Fruit fly (Drosophila melanogaster) whole organism, embryonic: ENCODE data around the gene CG4733.

Experiments used
- Abd-B ChIP-seq: fragments of 200-800 bp; sonication (Bioruptor generic); optimal IDR thresholded peaks from 2 replicates; lab custom pipeline; 2018; ENCODE audit warnings: missing biosample characterization, mild to moderate bottlenecking, missing genetic modification characterization, moderate library complexity
- Ada2b ChIP-seq: fragments of 200-800 bp; sonication (Bioruptor generic); IDR thresholded peaks from 2 replicates; pipeline ENCODE4 v1.3.6; 2022; ENCODE audit warnings: missing biosample characterization, missing genetic modification characterization
- Atf-2 ChIP-seq: fragments of 200-800 bp; sonication (Bioruptor generic); optimal IDR thresholded peaks from 2 replicates; lab custom pipeline; 2016; ENCODE audit warnings: missing biosample characterization, missing genetic modification characterization
- Atf6 ChIP-seq: fragments of 200-800 bp; sonication (Bioruptor generic); IDR thresholded peaks from 2 replicates; pipeline ENCODE4 v1.3.6; 2022; ENCODE audit warnings: missing biosample characterization, missing genetic modification characterization
- Awh ChIP-seq: fragments of 200-800 bp; sonication (Bioruptor generic); IDR thresholded peaks from 2 replicates; pipeline ENCODE4, ENCODE4 v1.3.6; 2022; ENCODE audit warnings: missing biosample characterization, missing genetic modification characterization
- Blimp-1 ChIP-seq: fragments of 200-800 bp; sonication (Bioruptor generic); optimal IDR thresholded peaks from 3 replicates; lab custom pipeline; 2018; ENCODE audit warnings: missing biosample characterization, missing genetic modification characterization, mild to moderate bottlenecking, moderate library complexity, missing genetic modification reagents
- CG10979 ChIP-seq: fragments of 200-800 bp; sonication (Bioruptor generic); optimal IDR thresholded peaks from 2 replicates; lab custom pipeline; 2018; ENCODE audit warnings: missing biosample characterization, mild to moderate bottlenecking, missing genetic modification characterization, moderate library complexity
- CG16863 ChIP-seq: fragments of 200-800 bp; sonication (Bioruptor generic); optimal IDR thresholded peaks from 3 replicates; lab custom pipeline; 2016; ENCODE audit warnings: missing biosample characterization, missing genetic modification characterization
- CG17186 ChIP-seq: fragments of 200-800 bp; sonication (Bioruptor generic); optimal IDR thresholded peaks from 3 replicates; lab custom pipeline; 2017; ENCODE audit warnings: missing biosample characterization, missing genetic modification reagents, missing genetic modification characterization
- CG17612 ChIP-seq: fragments of 200-800 bp; sonication (Bioruptor generic); IDR thresholded peaks from 2 replicates; pipeline ENCODE4 v1.3.6; 2022; ENCODE audit warnings: missing biosample characterization, missing genetic modification characterization
- CG2202 ChIP-seq: fragments of 200-800 bp; sonication (Bioruptor generic); optimal IDR thresholded peaks from 2 replicates; lab custom pipeline; 2018; ENCODE audit warnings: missing biosample characterization, mild to moderate bottlenecking, missing genetic modification characterization
- CG2712 ChIP-seq: fragments of 200-800 bp; optimal IDR thresholded peaks from 3 replicates; lab custom pipeline; 2019; ENCODE audit warnings: missing biosample characterization, mild to moderate bottlenecking, missing genetic modification characterization, moderate library complexity
- CG32532 ChIP-seq: fragments of 200-800 bp; sonication (Bioruptor generic); IDR thresholded peaks from 2 replicates; pipeline ENCODE4 v1.3.6; 2022; ENCODE audit warnings: missing biosample characterization, missing genetic modification characterization
- CG32767 ChIP-seq: fragments of 200-800 bp; sonication (Bioruptor generic); IDR thresholded peaks from 2 replicates; pipeline ENCODE4 v1.3.6; 2022; ENCODE audit warnings: missing biosample characterization, missing genetic modification characterization
- CG33213 ChIP-seq: fragments of 200-800 bp; sonication (Bioruptor generic); optimal IDR thresholded peaks from 3 replicates; lab custom pipeline; 2016; ENCODE audit warnings: missing biosample characterization, missing genetic modification characterization
- CG4282 ChIP-seq: fragments of 200-800 bp; sonication (Bioruptor generic); optimal IDR thresholded peaks from 2 replicates; lab custom pipeline; 2016; ENCODE audit warnings: missing biosample characterization, missing genetic modification characterization
- CG7987 ChIP-seq: fragments of 200-800 bp; sonication (Bioruptor generic); optimal IDR thresholded peaks from 2 replicates; lab custom pipeline; 2018; ENCODE audit warnings: missing biosample characterization, mild to moderate bottlenecking, missing genetic modification characterization, moderate library complexity
- CG8290 ChIP-seq, 3 experiments: fragments of 200-800 bp; sonication (Bioruptor generic); optimal IDR thresholded peaks; 2 replicates each; lab custom pipeline; 2016 to 2019; ENCODE audit warnings: missing biosample characterization in 3 of 3, missing genetic modification characterization in 3 of 3, mild to moderate bottlenecking in 2 of 3, moderate library complexity in 1 of 3
- CG8765 ChIP-seq: fragments of 200-800 bp; sonication (Bioruptor generic); IDR thresholded peaks from 2 replicates; pipeline ENCODE4 v1.3.6; 2022; ENCODE audit warnings: missing biosample characterization, missing genetic modification characterization
- CkIIα-i1 ChIP-seq: fragments of 200-800 bp; sonication (Bioruptor generic); IDR thresholded peaks from 2 replicates; pipeline ENCODE4 v1.3.6; 2022; ENCODE audit warnings: missing biosample characterization, missing genetic modification characterization
- CoRest ChIP-seq: fragments of 200-800 bp; sonication (Bioruptor generic); optimal IDR thresholded peaks from 3 replicates; lab custom pipeline; 2018; ENCODE audit warnings: missing biosample characterization, mild to moderate bottlenecking, missing genetic modification characterization, moderate library complexity
- E2f1 ChIP-seq: fragments of 200-800 bp; sonication (Bioruptor generic); IDR thresholded peaks from 2 replicates; pipeline ENCODE4 v1.3.6; 2022; ENCODE audit warnings: missing biosample characterization, missing genetic modification characterization
- Gug ChIP-seq: fragments of 200-800 bp; sonication (Bioruptor generic); IDR thresholded peaks from 4 replicates; pipeline ENCODE4 v1.3.6; 2022; ENCODE audit warnings: missing biosample characterization, missing genetic modification characterization
- H2.0 ChIP-seq: fragments of 200-800 bp; sonication (Bioruptor generic); IDR thresholded peaks from 2 replicates; pipeline ENCODE4 v1.3.6; 2022; ENCODE audit warnings: missing biosample characterization, missing genetic modification characterization
- Neu2 ChIP-seq: fragments of 200-800 bp; sonication (Bioruptor generic); optimal IDR thresholded peaks from 3 replicates; lab custom pipeline; 2016; ENCODE audit warnings: missing biosample characterization, missing genetic modification characterization, borderline replicate concordance
- Rfx ChIP-seq: fragments of 200-800 bp; sonication (Bioruptor generic); IDR thresholded peaks from 2 replicates; pipeline ENCODE4 v1.3.6; 2022; ENCODE audit warnings: missing biosample characterization, missing genetic modification characterization
- Tbp ChIP-seq: fragments of >200 bp; optimal IDR thresholded peaks from 2 replicates; lab custom pipeline; 2018; ENCODE audit warnings: missing biosample characterization, missing genetic modification characterization
- abd-A ChIP-seq: fragments of 200-800 bp; sonication (Bioruptor generic); optimal IDR thresholded peaks from 3 replicates; lab custom pipeline; 2019; ENCODE audit warnings: missing biosample characterization, mild to moderate bottlenecking, missing genetic modification characterization, moderate library complexity
- bigmax ChIP-seq: fragments of 200-800 bp; sonication (Bioruptor generic); optimal IDR thresholded peaks from 2 replicates; lab custom pipeline; 2018; ENCODE audit warnings: missing biosample characterization, mild to moderate bottlenecking, missing genetic modification characterization
- cas ChIP-seq: fragments of 200-800 bp; sonication (Bioruptor generic); IDR thresholded peaks from 2 replicates; pipeline ENCODE4 v1.3.6; 2022; ENCODE audit warnings: missing biosample characterization, missing genetic modification characterization
- danr ChIP-seq: fragments of 200-800 bp; sonication (Bioruptor generic); IDR thresholded peaks from 2 replicates; pipeline ENCODE4 v1.3.6; 2022; ENCODE audit warnings: missing biosample characterization, missing genetic modification characterization
- dpn ChIP-seq, 2 experiments: fragments of 200-800 bp; sonication (Bioruptor generic); optimal IDR thresholded peaks; 3 replicates each; lab custom pipeline; 2016; ENCODE audit warnings: missing biosample characterization in 2 of 2, missing genetic modification characterization in 2 of 2
- emc ChIP-seq: fragments of 200-800 bp; sonication (Bioruptor generic); optimal IDR thresholded peaks from 2 replicates; lab custom pipeline; 2016; ENCODE audit warnings: missing biosample characterization, missing genetic modification characterization
- ems ChIP-seq: fragments of 200-800 bp; sonication (Bioruptor generic); optimal IDR thresholded peaks from 3 replicates; lab custom pipeline; 2016; ENCODE audit warnings: missing biosample characterization, missing genetic modification characterization
- fd64A ChIP-seq: fragments of 200-800 bp; sonication (Bioruptor generic); optimal IDR thresholded peaks from 3 replicates; lab custom pipeline; 2018; ENCODE audit warnings: missing biosample characterization, mild to moderate bottlenecking, missing genetic modification characterization
- gce ChIP-seq: fragments of 200-800 bp; sonication (Bioruptor generic); IDR thresholded peaks from 3 replicates; pipeline ENCODE4 v1.3.6; 2022; ENCODE audit warnings: missing biosample characterization, missing genetic modification characterization
- h ChIP-seq: fragments of >200 bp; optimal IDR thresholded peaks from 2 replicates; lab custom pipeline; 2017
- hbn ChIP-seq: fragments of 200-800 bp; sonication (Bioruptor generic); IDR thresholded peaks from 2 replicates; pipeline ENCODE4 v1.3.6; 2022; ENCODE audit warnings: missing biosample characterization, missing genetic modification characterization; ENCODE audit not compliant: partially characterized antibody
- kah ChIP-seq: fragments of 200-800 bp; sonication (Bioruptor generic); optimal IDR thresholded peaks from 2 replicates; lab custom pipeline; 2018; ENCODE audit warnings: missing biosample characterization, mild to moderate bottlenecking, missing genetic modification characterization
- lab ChIP-seq: fragments of 200-800 bp; sonication (Bioruptor generic); optimal IDR thresholded peaks from 3 replicates; lab custom pipeline; 2017; ENCODE audit warnings: missing biosample characterization, missing genetic modification characterization, mild to moderate bottlenecking, moderate library complexity, missing genetic modification reagents
- mirr ChIP-seq: fragments of 200-800 bp; sonication (Bioruptor generic); optimal IDR thresholded peaks from 3 replicates; lab custom pipeline; 2018; ENCODE audit warnings: missing biosample characterization, mild to moderate bottlenecking, missing genetic modification characterization
- pb ChIP-seq: fragments of 200-800 bp; sonication (Bioruptor generic); optimal IDR thresholded peaks from 3 replicates; lab custom pipeline; 2016; ENCODE audit warnings: missing biosample characterization, missing genetic modification characterization
- peb ChIP-seq: fragments of 200-800 bp; sonication (Bioruptor generic); IDR thresholded peaks from 2 replicates; pipeline ENCODE4 v1.3.6; 2022; ENCODE audit warnings: missing biosample characterization, missing genetic modification characterization
- scrt ChIP-seq: fragments of 200-800 bp; sonication (Bioruptor generic); optimal IDR thresholded peaks from 2 replicates; lab custom pipeline; 2018; ENCODE audit warnings: missing biosample characterization, mild to moderate bottlenecking, missing genetic modification characterization, moderate library complexity
- stwl ChIP-seq: fragments of 200-800 bp; sonication (Bioruptor generic); optimal IDR thresholded peaks from 3 replicates; lab custom pipeline; 2018; ENCODE audit warnings: missing biosample characterization, mild to moderate bottlenecking, missing genetic modification characterization, moderate library complexity
- tna ChIP-seq: fragments of 200-800 bp; sonication (Bioruptor generic); IDR thresholded peaks from 2 replicates; pipeline ENCODE4 v1.3.6; 2022; ENCODE audit warnings: missing biosample characterization, missing genetic modification characterization; ENCODE audit not compliant: partially characterized antibody
- tup ChIP-seq: fragments of 200-800 bp; sonication (Bioruptor generic); optimal IDR thresholded peaks from 2 replicates; lab custom pipeline; 2016; ENCODE audit warnings: missing biosample characterization, mild to moderate bottlenecking, missing genetic modification characterization, moderate library complexity
- unc-4 ChIP-seq: fragments of 200-800 bp; sonication (Bioruptor generic); IDR thresholded peaks from 2 replicates; pipeline ENCODE4 v1.3.6; 2022; ENCODE audit warnings: missing biosample characterization, missing genetic modification characterization; ENCODE audit not compliant: partially characterized antibody
- vfl ChIP-seq: fragments of 200-800 bp; sonication (Bioruptor generic); optimal IDR thresholded peaks from 2 replicates; lab custom pipeline; 2016; ENCODE audit warnings: missing biosample characterization, missing genetic modification characterization

CG4733 gene

DNA sequence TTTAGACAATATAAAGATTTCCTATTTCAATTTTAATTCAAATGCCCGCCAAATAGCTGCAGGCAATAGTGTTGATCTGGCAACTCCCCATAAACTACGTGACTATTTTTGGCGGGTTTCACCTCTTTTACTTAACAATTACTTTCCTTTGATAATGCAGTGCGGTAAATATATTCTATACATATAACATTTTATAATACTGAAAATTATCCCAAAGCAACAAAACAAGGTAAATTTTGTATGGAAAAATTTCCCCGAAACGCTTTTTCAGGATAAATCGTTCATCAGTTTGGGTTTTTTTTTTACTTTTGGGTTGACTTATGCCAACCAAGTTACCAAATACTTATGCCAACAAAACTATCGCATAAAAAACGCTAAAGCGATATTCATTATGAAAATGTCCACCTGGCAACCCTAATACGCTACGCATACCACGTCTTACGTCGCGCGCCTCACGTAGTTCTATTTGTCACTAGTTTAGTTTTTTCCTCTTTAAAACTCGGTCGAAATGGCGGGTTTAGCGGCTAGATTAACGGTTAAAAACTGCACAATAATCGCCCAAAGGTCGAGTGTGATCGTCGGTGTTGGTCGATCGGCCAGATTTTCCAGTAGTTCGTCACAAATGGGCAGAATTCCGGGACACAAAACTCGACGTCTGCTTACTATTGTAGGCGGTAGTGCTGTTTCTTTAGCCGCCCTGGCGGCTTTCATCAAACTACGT, 43.5 kb upstream of the CG4733 start, which contains the start of gene MICU3 (continued):
- TF ChIP-seq Ada2b (GFP tag; lab: Robert Waterston, UW) (peak; percentile 30), peb (peak; percentile 41; the same call in 1 of the 2 replicates), vfl (GFP tag; lab: Kevin White, UChicago) (peak; percentile 60), CG16863 (peak; percentile 41), scrt (GFP tag; lab: Kevin White, UChicago) (no peak), emc (GFP tag; lab: Kevin White, UChicago) (peak; percentile 37), CG7987 (GFP tag; lab: Kevin White, UChicago) (peak; percentile 16), Gug (GFP tag; lab: Robert Waterston, UW) (peak; percentile 55; the same call in 3 of the 4 replicates), Blimp-1 (GFP tag; lab: Kevin White, UChicago) (peak; percentile 52), CG2202 (tag; lab: Kevin White, UChicago) (no peak), mirr (GFP tag; lab: Kevin White, UChicago) (no peak), stwl (peak; percentile 47), CG8765 (GFP tag; lab: Robert Waterston, UW) (peak; percentile 9; the same call in 1 of the 2 replicates), gce (GFP tag; lab: Robert Waterston, UW) (no peak), Tbp (GFP tag; lab: Kevin White, UChicago) (no peak), Neu2 (no peak), Abd-B (GFP tag; lab: Kevin White, UChicago) (peak; percentile 77), lab (GFP tag; lab: Kevin White, UChicago) (peak; percentile 77), pb (GFP tag; lab: Kevin White, UChicago) (peak; percentile 35), ems (GFP tag; lab: Kevin White, UChicago) (peak; percentile 47), bigmax (no peak), CG4282 (GFP tag; lab: Kevin White, UChicago) (peak; percentile 43), CoRest (tag; lab: Kevin White, UChicago) (peak; percentile 81), E2f1 (GFP tag; lab: Robert Waterston, UW) (peak; percentile 50), CG17186 (GFP tag; lab: Kevin White, UChicago) (peak; percentile 27), Awh (GFP tag; lab: Robert Waterston, UW) (no peak), unc-4 (GFP tag; lab: Robert Waterston, UW) (peak; percentile 78), H2.0 (GFP tag; lab: Robert Waterston, UW) (peak; percentile 53; the same call in 1 of the 2 replicates), tup (no peak), CG2712 (tag; lab: Kevin White, UChicago) (peak; percentile 43), dpn (GFP tag; optimal IDR thresholded peaks at IDR 0.05; lab: Kevin White, UChicago) (peak; percentile 74 to 77), CG10979 (tag; lab: Kevin White, UChicago) (peak; percentile 37), CG32532 (GFP tag; lab: Robert Waterston, UW) (peak; percentile 73), danr (GFP tag; lab: Robert Waterston, UW) (no peak), CG32767 (GFP tag; lab: Robert Waterston, UW) (no peak), abd-A (tag; lab: Kevin White, UChicago) (no peak), Atf-2 (GFP tag; lab: Kevin White, UChicago) (peak; percentile 42), h (no peak), CG33213 (peak; percentile 57), CG8290 (GFP tag; optimal IDR thresholded peaks at IDR 0.05; lab: Kevin White, UChicago) (peak; percentile 28), CG8290 (tag; optimal IDR thresholded peaks at IDR 0.05; lab: Kevin White, UChicago) (peak in 1 of 2 experiments; percentile 51), Atf6 (GFP tag; lab: Robert Waterston, UW) (no peak), cas (no peak), hbn (GFP tag; lab: Robert Waterston, UW) (peak; percentile 66; the same call in 1 of the 2 replicates), fd64A (no peak), CG17612 (GFP tag; lab: Robert Waterston, UW) (no peak), kah (no peak), tna (no peak), CkIIα-i1 (GFP tag; lab: Robert Waterston, UW) (no peak), Rfx (peak; percentile 83)
